Fruit fly (Drosophila melanogaster): ENCODE results near the gene AP-1gamma.

AP-1gamma gene

dm6 chrX:9118961-9119633 is 10.6 kb downstream of the AP-1gamma start (continued):
- TF ChIP-seq prd (optimal IDR thresholded peaks at IDR 0.05) = no peak
- TF ChIP-seq prd (GFP tag; IDR thresholded peaks at IDR 0.05) = peak; percentile 27; the same call in 2 of the 3 replicates
- TF ChIP-seq Xrp1 (GFP tag; IDR thresholded peaks at IDR 0.05) = peak; percentile 44; the same call in 1 of the 2 replicates
- no peak for TF ChIP-seq CG11247 (GFP tag; IDR thresholded peaks at IDR 0.05)
- TF ChIP-seq Antp (GFP tag; optimal IDR thresholded peaks at IDR 0.05) = peak; percentile 12
- peak; percentile 10 for TF ChIP-seq CG15011 (GFP tag; optimal IDR thresholded peaks at IDR 0.05)
- TF ChIP-seq chm (GFP tag; IDR thresholded peaks at IDR 0.05) = 0 out of 2 replicates have a peak, but pooled peaks have one; percentile 30
- peak; percentile 31 for TF ChIP-seq Meics (GFP tag; optimal IDR thresholded peaks at IDR 0.05)
- peak; percentile 2 for TF ChIP-seq Sry-δ (GFP tag; optimal IDR thresholded peaks at IDR 0.05)
- no peak for TF ChIP-seq CG7357 (GFP tag; IDR thresholded peaks at IDR 0.05)
- TF ChIP-seq HmgD (GFP tag; optimal IDR thresholded peaks at IDR 0.05) = no peak
- TF ChIP-seq fd64A (GFP tag; optimal IDR thresholded peaks at IDR 0.05) = peak; percentile 10
- TF ChIP-seq D (optimal IDR thresholded peaks at IDR 0.05) = no peak
- TF ChIP-seq D (GFP tag; optimal IDR thresholded peaks at IDR 0.05) = peak; percentile 59
- no peak for TF ChIP-seq chn (GFP tag; optimal IDR thresholded peaks at IDR 0.05)
- TF ChIP-seq lab (GFP tag; optimal IDR thresholded peaks at IDR 0.05) = peak; percentile 64
- no peak for TF ChIP-seq CG12391 (tag; optimal IDR thresholded peaks at IDR 0.05)
- TF ChIP-seq nau (GFP tag; optimal IDR thresholded peaks at IDR 0.05) = peak; percentile 49
- TF ChIP-seq wek (GFP tag; optimal IDR thresholded peaks at IDR 0.05) = no peak
- TF ChIP-seq CG6854 (GFP tag; optimal IDR thresholded peaks at IDR 0.05) = peak; percentile 30
- peak; percentile 97 for TF ChIP-seq sr (GFP tag; IDR thresholded peaks at IDR 0.05)
- peak; percentile 30; the same call in 1 of the 2 replicates for TF ChIP-seq CG14667 (GFP tag; IDR thresholded peaks at IDR 0.05)
- peak; percentile 31 for TF ChIP-seq sqz (GFP tag; optimal IDR thresholded peaks at IDR 0.05)
- peak; percentile 72 for TF ChIP-seq abd-A (tag; optimal IDR thresholded peaks at IDR 0.05)
- TF ChIP-seq bab2 (GFP tag; optimal IDR thresholded peaks at IDR 0.05) = no peak
- no peak for TF ChIP-seq CG7271 (tag; optimal IDR thresholded peaks at IDR 0.05)
- TF ChIP-seq Bdp1 (GFP tag; optimal IDR thresholded peaks at IDR 0.05) = no peak
- TF ChIP-seq dysf (GFP tag; IDR thresholded peaks at IDR 0.05) = peak; percentile 41; the same call in 2 of the 3 replicates
- peak; percentile 21 for TF ChIP-seq CG1233 (GFP tag; optimal IDR thresholded peaks at IDR 0.05)
- TF ChIP-seq bsh (GFP tag; optimal IDR thresholded peaks at IDR 0.05) = peak; percentile 18 to 64
- TF ChIP-seq CG33213 (GFP tag; optimal IDR thresholded peaks at IDR 0.05) = no peak
- TF ChIP-seq eve (GFP tag; optimal IDR thresholded peaks at IDR 0.05) = no peak
- peak; percentile 28 for TF ChIP-seq cwo (GFP tag; optimal IDR thresholded peaks at IDR 0.05)
- peak; percentile 68 for TF ChIP-seq nmo (GFP tag; optimal IDR thresholded peaks at IDR 0.05)
- no peak for TF ChIP-seq CG4360 (GFP tag; IDR thresholded peaks at IDR 0.05)
- TF ChIP-seq scrt (GFP tag; optimal IDR thresholded peaks at IDR 0.05) = peak; percentile 12
- peak; percentile 69 for TF ChIP-seq tap (tag; optimal IDR thresholded peaks at IDR 0.05)
- peak; percentile 29 for TF ChIP-seq trem (tag; optimal IDR thresholded peaks at IDR 0.05)
- TF ChIP-seq CG4424 (GFP tag; optimal IDR thresholded peaks at IDR 0.05) = peak; percentile 54
- peak; percentile 53 for TF ChIP-seq D19A (tag; optimal IDR thresholded peaks at IDR 0.05)
- TF ChIP-seq CG31365 (tag; optimal IDR thresholded peaks at IDR 0.05) = no peak
- TF ChIP-seq CG32767 (GFP tag; IDR thresholded peaks at IDR 0.05) = no peak
- peak; percentile 55 for TF ChIP-seq Sox100B (GFP tag; optimal IDR thresholded peaks at IDR 0.05)
- TF ChIP-seq nerfin-1 (tag; optimal IDR thresholded peaks at IDR 0.05) = peak; percentile 56
- TF ChIP-seq stc (GFP tag; IDR thresholded peaks at IDR 0.05) = no peak
- TF ChIP-seq lola (GFP tag; optimal IDR thresholded peaks at IDR 0.05) = no peak
- TF ChIP-seq CG2678 (tag; optimal IDR thresholded peaks at IDR 0.05) = peak; percentile 80
- TF ChIP-seq CG11695 (GFP tag; IDR thresholded peaks at IDR 0.05) = 0 out of 3 replicates have a peak, but pooled peaks have one; percentile 43
- peak; percentile 20 for TF ChIP-seq D19B (GFP tag; optimal IDR thresholded peaks at IDR 0.05)
- TF ChIP-seq Med (GFP tag) = peak; percentile 58
